Worm (Caenorhabditis elegans) whole organism, L2 larva: ENCODE results near the gene W06G6.20.

ENCODE experiments used
- F13H6.1 ChIP-seq: sonication (generic microtip); optimal IDR thresholded peaks from 2 replicates; lab custom pipeline; 2016; ENCODE audit warnings: missing genetic modification characterization, missing compliant biosample characterization
- R02D3.7 ChIP-seq: fragments of 150-350 bp; optimal IDR thresholded peaks from 2 replicates; lab custom pipeline; 2014; ENCODE audit warnings: missing biosample characterization, missing genetic modification characterization
- Y55F3AM.14 ChIP-seq: fragments of 200-800 bp; sonication (Bioruptor generic); optimal IDR thresholded peaks from 2 replicates; lab custom pipeline; 2018; ENCODE audit warnings: mild to moderate bottlenecking, missing genetic modification characterization, missing compliant biosample characterization
- ZK546.5 ChIP-seq: sonication (generic microtip); optimal IDR thresholded peaks from 2 replicates; lab custom pipeline; 2017; ENCODE audit warnings: missing biosample characterization, missing genetic modification characterization
- alr-1 ChIP-seq: fragments of 150-350 bp; optimal IDR thresholded peaks from 2 replicates; lab custom pipeline; 2014; ENCODE audit warnings: missing biosample characterization, missing genetic modification characterization
- blmp-1 ChIP-seq: sonication (generic microtip); optimal IDR thresholded peaks from 2 replicates; lab custom pipeline; 2017; ENCODE audit warnings: missing genetic modification characterization, mild to moderate bottlenecking, missing compliant biosample characterization, antibody characterized with exemption, moderate library complexity; ENCODE audit not compliant: insufficient read depth
- dmd-4 ChIP-seq: sonication (generic microtip); optimal IDR thresholded peaks from 2 replicates; lab custom pipeline; 2017; ENCODE audit warnings: missing biosample characterization, missing genetic modification characterization
- elt-1 ChIP-seq: fragments of 150-350 bp; optimal IDR thresholded peaks from 2 replicates; lab custom pipeline; 2014; ENCODE audit warnings: missing biosample characterization, missing genetic modification characterization
- elt-3 ChIP-seq: sonication (generic microtip); optimal IDR thresholded peaks from 2 replicates; lab custom pipeline; 2017; ENCODE audit warnings: missing biosample characterization, missing genetic modification characterization
- fos-1 ChIP-seq: fragments of 150-350 bp; optimal IDR thresholded peaks from 2 replicates; lab custom pipeline; 2014; ENCODE audit warnings: missing biosample characterization, missing genetic modification characterization
- gmeb-1 ChIP-seq: fragments of 150-350 bp; optimal IDR thresholded peaks from 2 replicates; lab custom pipeline; 2014; ENCODE audit warnings: missing biosample characterization, missing genetic modification characterization
- lin-11 ChIP-seq: fragments of 150-350 bp; sonication (generic microtip); optimal IDR thresholded peaks from 2 replicates; lab custom pipeline; 2014; ENCODE audit warnings: missing biosample characterization, missing genetic modification characterization, inconsistent platforms, mixed read lengths
- lin-13 ChIP-seq: fragments of 150-350 bp; optimal IDR thresholded peaks from 2 replicates; lab custom pipeline; 2014; ENCODE audit warnings: missing biosample characterization, missing genetic modification reagents, missing genetic modification characterization
- lin-39 ChIP-seq: fragments of 150-350 bp; optimal IDR thresholded peaks from 2 replicates; lab custom pipeline; 2014; ENCODE audit warnings: missing biosample characterization, missing genetic modification reagents, missing genetic modification characterization
- mdl-1 ChIP-seq, 2 experiments: fragments of 150-350 bp in 1 of 2; sonication (generic microtip) in 1 of 2; optimal IDR thresholded peaks; 2 replicates each; lab custom pipeline; 2017; ENCODE audit warnings: missing biosample characterization in 2 of 2, missing genetic modification characterization in 2 of 2
- nhr-10 ChIP-seq: sonication (generic microtip); optimal IDR thresholded peaks from 2 replicates; lab custom pipeline; 2017; ENCODE audit warnings: missing biosample characterization, missing genetic modification characterization
- nhr-129 ChIP-seq: fragments of 150-350 bp; optimal IDR thresholded peaks from 2 replicates; lab custom pipeline; 2014; ENCODE audit warnings: missing biosample characterization, missing genetic modification characterization
- nhr-21 ChIP-seq: fragments of 150-350 bp; optimal IDR thresholded peaks from 2 replicates; lab custom pipeline; 2014; ENCODE audit warnings: missing biosample characterization, missing genetic modification characterization
- nhr-23 ChIP-seq: fragments of 150-350 bp; optimal IDR thresholded peaks from 2 replicates; lab custom pipeline; 2014; ENCODE audit warnings: missing biosample characterization, missing genetic modification reagents, missing genetic modification characterization
- nhr-25 ChIP-seq: fragments of 150-350 bp; sonication (generic microtip); optimal IDR thresholded peaks from 3 replicates; lab custom pipeline; 2014; ENCODE audit warnings: missing biosample characterization, missing genetic modification characterization
- nhr-6 ChIP-seq: fragments of 150-350 bp; optimal IDR thresholded peaks from 2 replicates; lab custom pipeline; 2014; ENCODE audit warnings: missing biosample characterization, missing genetic modification characterization
- nhr-77 ChIP-seq: fragments of 150-350 bp; optimal IDR thresholded peaks from 2 replicates; lab custom pipeline; 2014; ENCODE audit warnings: missing biosample characterization, missing genetic modification characterization
- peb-1 ChIP-seq: fragments of 150-350 bp; optimal IDR thresholded peaks from 2 replicates; lab custom pipeline; 2014; ENCODE audit warnings: missing biosample characterization, missing genetic modification characterization
- skn-1 ChIP-seq: sonication (generic microtip); optimal IDR thresholded peaks from 2 replicates; lab custom pipeline; 2017; ENCODE audit warnings: missing biosample characterization, missing genetic modification characterization
- sma-3 ChIP-seq: sonication (generic microtip); optimal IDR thresholded peaks from 2 replicates; lab custom pipeline; 2016; ENCODE audit warnings: missing genetic modification reagents, missing genetic modification characterization, missing compliant biosample characterization
- snpc-4 ChIP-seq: fragments of 150-350 bp; optimal IDR thresholded peaks from 2 replicates; lab custom pipeline; 2014; ENCODE audit warnings: missing biosample characterization, missing genetic modification characterization
- unc-55 ChIP-seq: fragments of 150-350 bp; sonication (generic microtip); optimal IDR thresholded peaks from 3 replicates; lab custom pipeline; 2014; ENCODE audit warnings: missing biosample characterization, missing genetic modification reagents, missing genetic modification characterization
- zag-1 ChIP-seq: fragments of 150-350 bp; optimal IDR thresholded peaks from 2 replicates; lab custom pipeline; 2014; ENCODE audit warnings: missing biosample characterization, missing genetic modification characterization
- ztf-1 ChIP-seq: fragments of 200-800 bp; sonication (Bioruptor generic); conservative IDR thresholded peaks from 2 replicates; pipeline ENCODE4 v1.3.6; 2022; ENCODE audit warnings: missing genetic modification characterization, missing compliant biosample characterization
- ztf-11 ChIP-seq: sonication (generic microtip); optimal IDR thresholded peaks from 2 replicates; lab custom pipeline; 2017; ENCODE audit warnings: missing biosample characterization, missing genetic modification characterization
- ztf-4 ChIP-seq: fragments of 150-350 bp; optimal IDR thresholded peaks from 2 replicates; lab custom pipeline; 2014; ENCODE audit warnings: missing biosample characterization, missing genetic modification characterization

The W06G6.20 gene

DNA sequence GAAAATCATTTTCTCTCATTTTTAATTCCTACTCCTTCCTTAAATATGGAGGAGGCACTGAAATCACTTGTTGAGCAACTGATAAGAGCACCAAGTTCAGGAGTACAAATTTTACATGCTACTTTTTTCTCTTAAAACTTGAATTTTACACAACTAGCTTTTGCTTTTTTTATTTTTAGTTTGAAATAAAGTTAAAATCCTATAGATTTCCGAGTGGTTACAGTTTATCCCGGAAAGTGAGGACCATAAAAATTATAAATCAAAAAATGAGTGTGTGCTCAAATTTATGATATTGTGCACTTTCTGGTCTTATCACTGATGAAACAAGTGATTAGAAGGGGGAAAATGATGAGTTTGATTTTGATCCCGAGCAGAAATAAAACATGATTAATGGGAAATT lies 20.2 kb downstream of the W06G6.20 start, which contains the start of gene oac-53:
oac-53 (minus strand) TSS at position 9 of the 400 bp plus-strand sequence.
- no peak for TF ChIP-seq skn-1
- TF ChIP-seq fos-1 (tag; lab: Kevin White, UChicago), result peak; percentile 69

DNA sequence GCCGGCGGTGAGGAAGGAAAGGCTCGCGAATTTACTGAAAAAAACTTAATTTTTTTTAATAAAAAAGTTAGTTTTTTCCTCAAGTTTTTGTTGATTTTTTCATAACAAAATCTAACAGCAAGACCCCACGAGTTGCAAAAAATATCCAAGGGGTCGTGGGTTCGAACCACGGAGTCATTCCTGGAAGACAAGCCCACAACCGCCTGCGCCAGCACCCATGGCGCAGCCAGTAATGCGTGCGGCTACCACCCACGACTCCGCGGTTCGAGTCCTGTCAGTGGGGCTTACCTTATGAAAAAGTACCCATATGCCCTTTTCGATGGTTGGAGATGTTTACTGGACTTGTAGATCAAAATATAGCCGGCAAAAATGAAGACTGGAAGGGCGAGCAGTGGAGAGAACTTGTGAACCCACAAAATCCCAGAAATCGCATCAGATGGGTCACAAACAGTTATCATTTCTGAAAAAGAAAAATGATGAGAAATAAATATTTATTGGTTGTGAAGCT lies 25.4 kb downstream of the W06G6.20 start, which contains the start of gene Y70C5A.2:
Y70C5A.2 (minus strand) TSS at position 458 of the 508 bp plus-strand sequence.
- TF ChIP-seq ZK546.5 (tag; lab: Kevin White, UChicago), result no peak
- TF ChIP-seq nhr-77, result no peak
- TF ChIP-seq blmp-1, result no peak
- no peak for TF ChIP-seq F13H6.1 (tag; lab: Kevin White, UChicago)
- no peak for TF ChIP-seq lin-39 (tag; lab: Kevin White, UChicago)
- TF ChIP-seq ztf-11, result no peak
- TF ChIP-seq dmd-4, result no peak
- no peak for TF ChIP-seq lin-11 (tag; lab: Kevin White, UChicago)
- TF ChIP-seq ztf-1 (GFP tag; lab: Robert Waterston, UW), result no peak
- no peak for TF ChIP-seq snpc-4 (tag; lab: Kevin White, UChicago)
- no peak for TF ChIP-seq Y55F3AM.14 (GFP tag; lab: Kevin White, UChicago)
- TF ChIP-seq mdl-1 (tag; optimal IDR thresholded peaks at IDR 0.05; lab: Kevin White, UChicago), result no peak
- no peak for TF ChIP-seq elt-3
- TF ChIP-seq nhr-129, result no peak
- no peak for TF ChIP-seq unc-55 (GFP tag; lab: Kevin White, UChicago)
- TF ChIP-seq nhr-21 (tag; lab: Kevin White, UChicago), result no peak
- no peak for TF ChIP-seq peb-1 (tag; lab: Kevin White, UChicago)
- no peak for TF ChIP-seq elt-1 (tag; lab: Kevin White, UChicago)
- no peak for TF ChIP-seq zag-1 (tag; lab: Kevin White, UChicago)

ce11 chrV:16621894-16622293 lies 26.3 kb downstream of the W06G6.20 start:
- TF ChIP-seq nhr-25 (tag; lab: Kevin White, UChicago), result no peak
- TF ChIP-seq nhr-6 (tag; lab: Kevin White, UChicago), result no peak
- TF ChIP-seq, all 48 proteins: peak for 0

DNA sequence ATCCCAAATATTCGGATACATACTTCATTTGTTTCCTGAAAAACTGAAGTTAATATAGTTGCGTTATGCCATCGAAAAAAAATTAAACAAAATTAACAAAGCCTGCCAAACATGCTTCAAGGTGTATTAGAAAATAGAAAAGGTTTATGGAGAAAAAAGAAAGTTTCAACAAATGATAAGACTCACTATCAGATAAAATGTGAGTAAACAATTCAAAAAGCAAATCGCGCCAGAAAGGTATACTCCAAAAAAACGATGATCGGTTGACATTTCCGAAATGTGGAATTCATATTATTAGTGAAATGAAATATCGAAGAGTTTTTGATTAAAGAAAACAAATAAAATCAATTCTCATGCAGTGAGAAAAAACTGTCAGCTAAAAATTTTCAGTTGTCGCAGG lies 27.3 kb downstream of the W06G6.20 start, which contains the start of gene Y70C5A.3:
Y70C5A.3 (minus strand) TSS at position 50 of the 400 bp plus-strand sequence.
- TF ChIP-seq nhr-10 (no peak), fos-1 (tag; lab: Kevin White, UChicago) (peak; percentile 22)

DNA sequence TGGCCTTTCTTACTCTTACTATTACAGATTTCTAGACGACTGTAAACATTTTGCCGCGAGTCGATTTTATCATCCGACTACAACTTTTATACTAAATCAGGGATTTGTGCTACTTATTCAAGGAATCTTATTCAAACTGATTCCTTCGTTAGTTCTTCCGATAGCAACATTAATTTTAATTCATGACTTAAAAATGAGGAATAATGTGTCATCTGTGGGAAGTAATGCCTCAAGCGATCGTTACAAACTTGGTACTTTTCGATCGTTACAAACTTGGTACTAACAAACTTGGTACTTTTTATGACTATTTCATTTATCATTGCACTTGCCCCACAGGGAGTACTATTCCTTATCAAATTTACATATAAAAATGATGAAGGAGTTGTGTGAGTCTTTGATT lies 30.7 kb downstream of the W06G6.20 start, which contains the start of gene Y70C5A.4:
Y70C5A.4 (plus strand) TSS at position 301 of the 400 bp plus-strand sequence.
- TF ChIP-seq lin-13 (GFP tag; lab: Kevin White, UChicago) (no peak), nhr-23 (tag; lab: Kevin White, UChicago) (no peak), nhr-6 (tag; lab: Kevin White, UChicago) (no peak), nhr-25 (tag; lab: Kevin White, UChicago) (no peak), alr-1 (tag; lab: Kevin White, UChicago) (no peak), nhr-21 (tag; lab: Kevin White, UChicago) (no peak), zag-1 (tag; lab: Kevin White, UChicago) (no peak), gmeb-1 (no peak), R02D3.7 (no peak), blmp-1 (no peak), ztf-4 (tag; lab: Kevin White, UChicago) (no peak), sma-3 (GFP tag; lab: Kevin White, UChicago) (no peak), mdl-1 (tag; optimal IDR thresholded peaks at IDR 0.05; lab: Kevin White, UChicago) (no peak)

- TF ChIP-seq peb-1 (tag; lab: Kevin White, UChicago), result no peak
- peak; percentile 49 for TF ChIP-seq fos-1 (tag; lab: Kevin White, UChicago)
- no peak for TF ChIP-seq nhr-77
Measured at ce11 chrV:16610791-16611385, 37.3 kb downstream of the W06G6.20 start, which contains the start of gene srw-54. Gene srw-54, plus strand, starts transcription at chrV:16611335.
